Worm (Caenorhabditis elegans): ENCODE measurements around the gene apa-2.
A peak's percentile ranks its signal among the peaks of the same experiment; 100 is the strongest.

The apa-2 gene

DNA sequence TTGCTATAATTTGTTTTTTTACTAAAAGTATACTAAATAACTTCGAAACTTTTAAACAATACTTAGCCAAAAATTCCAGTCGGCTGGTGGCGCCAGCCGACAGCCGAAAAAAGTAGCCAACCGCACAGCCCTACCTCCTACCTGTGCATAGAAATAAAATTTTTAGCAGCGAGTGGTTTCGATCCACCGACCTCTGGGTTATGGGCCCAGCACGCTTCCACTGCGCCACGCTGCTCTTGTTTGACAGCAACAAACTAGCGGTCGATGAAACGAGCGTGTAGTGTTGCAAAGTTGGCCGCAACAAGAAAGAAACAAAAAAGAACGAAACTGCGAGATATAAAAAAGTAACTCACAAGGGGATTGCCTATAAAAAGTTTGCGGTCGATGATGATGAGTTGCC lies 34.5 kb downstream of the apa-2 start (continued):
- TF ChIP-seq nhr-28 (tag; optimal IDR thresholded peaks at IDR 0.05) (no peak), tbx-2 (tag; optimal IDR thresholded peaks at IDR 0.05) (peak; percentile 37)

DNA sequence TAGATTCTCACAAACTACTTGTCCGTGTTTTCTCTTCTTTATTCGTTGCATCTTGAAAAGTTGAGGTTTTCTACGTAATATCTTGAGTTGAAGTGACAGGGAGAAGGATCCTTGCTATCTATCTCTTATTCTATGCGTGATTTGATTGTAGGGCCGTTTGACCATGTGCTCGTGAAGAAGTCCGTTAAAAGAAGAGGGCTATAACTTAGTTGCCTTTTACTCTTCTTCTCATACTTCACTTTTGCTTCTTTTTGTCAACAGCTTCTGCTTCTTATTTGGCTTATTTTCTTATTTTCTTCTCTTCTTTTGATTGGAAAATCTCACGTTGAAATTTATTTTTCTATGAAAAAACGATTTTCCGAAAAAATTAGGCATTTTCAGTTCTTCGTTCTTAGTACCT lies 35.3 kb downstream of the apa-2 start:
- TF ChIP-seq hlh-4 (tag; optimal IDR thresholded peaks at IDR 0.05) (no peak), nhr-11 (tag; optimal IDR thresholded peaks at IDR 0.05) (no peak), nhr-77 (tag; optimal IDR thresholded peaks at IDR 0.05) (no peak), fkh-10 (GFP tag; optimal IDR thresholded peaks at IDR 0.05) (peak; percentile 38), mdl-1 (tag; optimal IDR thresholded peaks at IDR 0.05) (no peak), nhr-20 (tag; optimal IDR thresholded peaks at IDR 0.05) (no peak), rnt-1 (tag; optimal IDR thresholded peaks at IDR 0.05) (no peak), unc-130 (tag; optimal IDR thresholded peaks at IDR 0.05) (no peak), ces-1 (GFP tag; optimal IDR thresholded peaks at IDR 0.05) (peak; percentile 42), xbp-1 (tag; optimal IDR thresholded peaks at IDR 0.05) (no peak), lin-14 (GFP tag; optimal IDR thresholded peaks at IDR 0.05) (peak; percentile 29)

- TF ChIP-seq unc-86 (tag; optimal IDR thresholded peaks at IDR 0.05), result no peak
- TF ChIP-seq blmp-1 (tag; optimal IDR thresholded peaks at IDR 0.05), result no peak
- no peak for TF ChIP-seq aly-2 (tag; optimal IDR thresholded peaks at IDR 0.05)
- no peak for TF ChIP-seq ets-5 (GFP tag; IDR thresholded peaks at IDR 0.05)
- no peak for TF ChIP-seq mab-9 (GFP tag; IDR thresholded peaks at IDR 0.05)
- no peak for TF ChIP-seq C16A3.4 (tag; optimal IDR thresholded peaks at IDR 0.05)
- no peak for TF ChIP-seq sptf-1 (tag; optimal IDR thresholded peaks at IDR 0.05)
Observed at ce11 chrX:9387041-9387440, 48.6 kb downstream of the apa-2 start, which contains the start of gene C23F12.4. C23F12.4 (plus strand) TSS chrX:9387341.

ce11 chrX:9388686-9389085 lies 50.2 kb downstream of the apa-2 start:
- no peak for TF ChIP-seq aly-2 (tag; optimal IDR thresholded peaks at IDR 0.05)
- no peak for TF ChIP-seq unc-62 (GFP tag; optimal IDR thresholded peaks at IDR 0.05)
- TF ChIP-seq unc-30 (tag; optimal IDR thresholded peaks at IDR 0.05), result no peak
- no peak for TF ChIP-seq nhr-84 (tag; optimal IDR thresholded peaks at IDR 0.05)
- TF ChIP-seq C34B4.2 (tag; optimal IDR thresholded peaks at IDR 0.05), result no peak
- TF ChIP-seq dsc-1 (tag; optimal IDR thresholded peaks at IDR 0.05), result no peak
- no peak for TF ChIP-seq ceh-90 (tag; optimal IDR thresholded peaks at IDR 0.05)
- no peak for TF ChIP-seq nhr-19 (GFP tag; conservative IDR thresholded peaks at IDR 0.05)
- no peak for TF ChIP-seq ceh-82 (tag; optimal IDR thresholded peaks at IDR 0.05)
- no peak for TF ChIP-seq skn-1 (tag; optimal IDR thresholded peaks at IDR 0.05)
- no peak for TF ChIP-seq nhr-76 (tag; optimal IDR thresholded peaks at IDR 0.05)
- no peak for TF ChIP-seq egl-27 (tag; optimal IDR thresholded peaks at IDR 0.05)
- no peak for TF ChIP-seq nhr-20 (tag; optimal IDR thresholded peaks at IDR 0.05)
- no peak for TF ChIP-seq lin-15B (tag; optimal IDR thresholded peaks at IDR 0.05)
- TF ChIP-seq lin-35 (GFP tag; optimal IDR thresholded peaks at IDR 0.05), result no peak
- no peak for TF ChIP-seq C16A3.4 (tag; optimal IDR thresholded peaks at IDR 0.05)
- TF ChIP-seq ztf-4 (tag; optimal IDR thresholded peaks at IDR 0.05), result no peak
- TF ChIP-seq lin-39 (tag; optimal IDR thresholded peaks at IDR 0.05), result no peak
- no peak for TF ChIP-seq zip-4 (GFP tag; optimal IDR thresholded peaks at IDR 0.05)
- TF ChIP-seq nhr-71 (tag; optimal IDR thresholded peaks at IDR 0.05), result no peak

- TF ChIP-seq ceh-63 (GFP tag; optimal IDR thresholded peaks at IDR 0.05) (no peak), unc-62 (GFP tag; optimal IDR thresholded peaks at IDR 0.05) (no peak), mab-9 (GFP tag; IDR thresholded peaks at IDR 0.05) (no peak), fkh-4 (tag; optimal IDR thresholded peaks at IDR 0.05; ENCODE audit: borderline replicate concordance) (no peak), ets-5 (GFP tag; IDR thresholded peaks at IDR 0.05) (no peak), efl-3 (GFP tag; optimal IDR thresholded peaks at IDR 0.05) (no peak), C16A3.4 (tag; optimal IDR thresholded peaks at IDR 0.05) (no peak), nhr-77 (tag; optimal IDR thresholded peaks at IDR 0.05) (no peak), mdl-1 (tag; optimal IDR thresholded peaks at IDR 0.05) (no peak)
Observed at ce11 chrX:9391345-9391744, 52.9 kb downstream of the apa-2 start, which contains the start of gene C23F12.3. C23F12.3 (plus strand) TSS chrX:9391645.
